Fruit fly (Drosophila melanogaster) whole organism, embryonic: ENCODE results near the gene CG9961.
A peak's percentile ranks its signal among the peaks of the same experiment; 100 is the strongest.

Source experiments
- CG10321 ChIP-seq: fragments of 200-800 bp; sonication (Bioruptor generic); IDR thresholded peaks from 2 replicates; pipeline ENCODE4 v1.3.6; 2022; ENCODE audit warnings: missing biosample characterization, missing genetic modification characterization
- CG10543 ChIP-seq: fragments of 200-800 bp; sonication (Bioruptor generic); optimal IDR thresholded peaks from 3 replicates; lab custom pipeline; 2017; ENCODE audit warnings: missing biosample characterization, mild to moderate bottlenecking, missing genetic modification characterization, moderate library complexity
- CG10565 ChIP-seq: fragments of 200-800 bp; sonication (Bioruptor generic); optimal IDR thresholded peaks from 3 replicates; lab custom pipeline; 2016; ENCODE audit warnings: missing biosample characterization, mild to moderate bottlenecking, missing genetic modification characterization
- CG12236 ChIP-seq: fragments of 200-800 bp; sonication (Bioruptor generic); optimal IDR thresholded peaks from 2 replicates; lab custom pipeline; 2016; ENCODE audit warnings: missing biosample characterization, missing genetic modification characterization
- CG12299 ChIP-seq: fragments of 200-800 bp; sonication (Bioruptor generic); optimal IDR thresholded peaks from 2 replicates; lab custom pipeline; 2018; ENCODE audit warnings: missing biosample characterization, mild to moderate bottlenecking, missing genetic modification characterization
- CG13296 ChIP-seq: fragments of 200-800 bp; sonication (Bioruptor generic); optimal IDR thresholded peaks from 3 replicates; lab custom pipeline; 2018; ENCODE audit warnings: missing biosample characterization, mild to moderate bottlenecking, missing genetic modification characterization
- CG13424 ChIP-seq: fragments of 200-800 bp; sonication (Bioruptor generic); optimal IDR thresholded peaks from 2 replicates; lab custom pipeline; 2019; ENCODE audit warnings: missing biosample characterization, mild to moderate bottlenecking, missing genetic modification characterization, moderate library complexity
- CG14667 ChIP-seq: fragments of 200-800 bp; sonication (Bioruptor generic); IDR thresholded peaks from 2 replicates; pipeline ENCODE4 v1.3.6; 2022; ENCODE audit warnings: missing biosample characterization, missing genetic modification characterization
- CG15073 ChIP-seq: fragments of 200-800 bp; sonication (Bioruptor generic); optimal IDR thresholded peaks from 2 replicates; lab custom pipeline; 2016; ENCODE audit warnings: missing biosample characterization, missing genetic modification characterization
- CG1529 ChIP-seq: fragments of 200-800 bp; sonication (Bioruptor generic); optimal IDR thresholded peaks from 3 replicates; lab custom pipeline; 2018; ENCODE audit warnings: missing biosample characterization, missing genetic modification characterization
- CG15696 ChIP-seq: fragments of 200-800 bp; sonication (Bioruptor generic); optimal IDR thresholded peaks from 2 replicates; lab custom pipeline; 2019; ENCODE audit warnings: missing biosample characterization, mild to moderate bottlenecking, missing genetic modification characterization, moderate library complexity
- CG30403 ChIP-seq: fragments of 200-800 bp; sonication (Bioruptor generic); optimal IDR thresholded peaks from 3 replicates; lab custom pipeline; 2016; ENCODE audit warnings: missing biosample characterization, missing genetic modification characterization
- CG3163 ChIP-seq: fragments of 200-800 bp; sonication (Bioruptor generic); optimal IDR thresholded peaks from 3 replicates; lab custom pipeline; 2016; ENCODE audit warnings: missing biosample characterization, missing genetic modification characterization
- CG32772 ChIP-seq: fragments of 200-800 bp; sonication (Bioruptor generic); IDR thresholded peaks from 2 replicates; pipeline ENCODE4 v1.3.6; 2022; ENCODE audit warnings: missing biosample characterization, missing genetic modification characterization
- CG3995 ChIP-seq: fragments of 200-800 bp; sonication (Bioruptor generic); optimal IDR thresholded peaks from 3 replicates; lab custom pipeline; 2016; ENCODE audit warnings: missing biosample characterization, missing genetic modification characterization
- CG8944 ChIP-seq: fragments of 200-800 bp; sonication (Bioruptor generic); optimal IDR thresholded peaks from 3 replicates; lab custom pipeline; 2016; ENCODE audit warnings: missing biosample characterization, missing genetic modification characterization
- CG9817 ChIP-seq: fragments of 200-800 bp; sonication (Bioruptor generic); optimal IDR thresholded peaks from 2 replicates; lab custom pipeline; 2018; ENCODE audit warnings: missing biosample characterization, mild to moderate bottlenecking, missing genetic modification characterization, moderate library complexity
- CG9932 ChIP-seq: fragments of 200-800 bp; sonication (Bioruptor generic); IDR thresholded peaks from 2 replicates; pipeline ENCODE4 v1.3.6; 2022; ENCODE audit warnings: missing biosample characterization, missing genetic modification characterization
- Dip2 ChIP-seq: fragments of 200-800 bp; sonication (Bioruptor generic); IDR thresholded peaks from 2 replicates; pipeline ENCODE4 v1.3.6; 2022; ENCODE audit warnings: missing biosample characterization, missing genetic modification characterization
- Ets97D ChIP-seq: fragments of 200-800 bp; sonication (Bioruptor generic); optimal IDR thresholded peaks from 3 replicates; lab custom pipeline; 2016; ENCODE audit warnings: missing biosample characterization, missing genetic modification characterization
- Hmr ChIP-seq: fragments of 200-800 bp; sonication (Bioruptor generic); optimal IDR thresholded peaks from 3 replicates; lab custom pipeline; 2017; ENCODE audit warnings: mild to moderate bottlenecking, missing biosample characterization, missing genetic modification reagents, missing genetic modification characterization
- Hr51 ChIP-seq, 2 experiments: fragments of 200-800 bp; sonication (Bioruptor generic); optimal IDR thresholded peaks; 2 replicates in 1 of 2; 3 replicates in 1 of 2; lab custom pipeline; 2016 to 2018; ENCODE audit warnings: missing biosample characterization in 2 of 2, missing genetic modification characterization in 2 of 2, mild to moderate bottlenecking in 1 of 2, moderate library complexity in 1 of 2
- Lim3 ChIP-seq: fragments of 200-800 bp; sonication (Bioruptor generic); IDR thresholded peaks from 2 replicates; pipeline ENCODE4 v1.3.6; 2022; ENCODE audit warnings: missing biosample characterization, missing genetic modification characterization
- Oaz ChIP-seq: fragments of 200-800 bp; sonication (Bioruptor generic); IDR thresholded peaks from 2 replicates; pipeline ENCODE4 v1.3.6; 2022; ENCODE audit warnings: missing biosample characterization, missing genetic modification characterization
- Ravus ChIP-seq: fragments of 200-800 bp; sonication (Bioruptor generic); IDR thresholded peaks from 2 replicates; pipeline ENCODE4 v1.3.6; 2022; ENCODE audit warnings: missing biosample characterization, missing genetic modification characterization
- Spps ChIP-seq: fragments of 200-800 bp; sonication (Bioruptor generic); optimal IDR thresholded peaks from 2 replicates; lab custom pipeline; 2018; ENCODE audit warnings: missing biosample characterization, mild to moderate bottlenecking, missing genetic modification characterization
- Sry-β ChIP-seq: fragments of 200-800 bp; sonication (Bioruptor generic); optimal IDR thresholded peaks from 2 replicates; lab custom pipeline; 2018; ENCODE audit warnings: missing biosample characterization, mild to moderate bottlenecking, missing genetic modification characterization, moderate library complexity
- ac ChIP-seq: fragments of 200-800 bp; sonication (Bioruptor generic); optimal IDR thresholded peaks from 3 replicates; lab custom pipeline; 2017; ENCODE audit warnings: missing biosample characterization, mild to moderate bottlenecking, missing genetic modification characterization
- ara ChIP-seq: fragments of 200-800 bp; sonication (Bioruptor generic); IDR thresholded peaks from 2 replicates; pipeline ENCODE4 v1.3.6; 2022; ENCODE audit warnings: missing biosample characterization, missing genetic modification characterization
- ato ChIP-seq: fragments of 200-800 bp; sonication (Bioruptor generic); IDR thresholded peaks from 2 replicates; pipeline ENCODE4 v1.3.6; 2022; ENCODE audit warnings: missing biosample characterization, missing genetic modification characterization; ENCODE audit not compliant: partially characterized antibody
- bbx ChIP-seq: fragments of 200-800 bp; sonication (Bioruptor generic); IDR thresholded peaks from 2 replicates; pipeline ENCODE4 v1.3.6; 2022; ENCODE audit warnings: missing biosample characterization, missing genetic modification characterization; ENCODE audit not compliant: partially characterized antibody
- bcd ChIP-seq: fragments of 200-800 bp; sonication (Bioruptor generic); optimal IDR thresholded peaks from 2 replicates; lab custom pipeline; 2017; ENCODE audit warnings: missing biosample characterization, mild to moderate bottlenecking, missing genetic modification characterization
- bigmax ChIP-seq: fragments of 200-800 bp; sonication (Bioruptor generic); optimal IDR thresholded peaks from 2 replicates; lab custom pipeline; 2018; ENCODE audit warnings: missing biosample characterization, mild to moderate bottlenecking, missing genetic modification characterization
- cato ChIP-seq: fragments of 200-800 bp; sonication (Bioruptor generic); optimal IDR thresholded peaks from 2 replicates; lab custom pipeline; 2016; ENCODE audit warnings: missing biosample characterization, missing genetic modification characterization, borderline replicate concordance
- crol ChIP-seq: fragments of 200-800 bp; sonication (Bioruptor generic); IDR thresholded peaks from 2 replicates; pipeline ENCODE4 v1.3.6; 2022; ENCODE audit warnings: missing biosample characterization, missing genetic modification characterization
- dpn ChIP-seq, 2 experiments: fragments of 200-800 bp; sonication (Bioruptor generic); optimal IDR thresholded peaks; 3 replicates each; lab custom pipeline; 2016; ENCODE audit warnings: missing biosample characterization in 2 of 2, missing genetic modification characterization in 2 of 2
- fd102C ChIP-seq: fragments of 200-800 bp; sonication (Bioruptor generic); optimal IDR thresholded peaks from 2 replicates; lab custom pipeline; 2018; ENCODE audit warnings: missing biosample characterization, mild to moderate bottlenecking, missing genetic modification characterization, moderate library complexity
- fru ChIP-seq: fragments of >200 bp; optimal IDR thresholded peaks from 2 replicates; lab custom pipeline; 2017
- gce ChIP-seq: fragments of 200-800 bp; sonication (Bioruptor generic); IDR thresholded peaks from 3 replicates; pipeline ENCODE4 v1.3.6; 2022; ENCODE audit warnings: missing biosample characterization, missing genetic modification characterization
- gsb ChIP-seq: fragments of 200-800 bp; sonication (Bioruptor generic); IDR thresholded peaks from 2 replicates; pipeline ENCODE4 v1.3.6; 2022; ENCODE audit warnings: missing biosample characterization, missing genetic modification characterization
- ind ChIP-seq: fragments of 200-800 bp; sonication (Bioruptor generic); optimal IDR thresholded peaks from 3 replicates; lab custom pipeline; 2016; ENCODE audit warnings: missing biosample characterization, missing genetic modification characterization
- pho ChIP-seq: fragments of 200-800 bp; sonication (Bioruptor generic); optimal IDR thresholded peaks from 2 replicates; lab custom pipeline; 2016; ENCODE audit warnings: missing biosample characterization, missing genetic modification characterization
- run ChIP-seq: fragments of 200-800 bp; sonication (Bioruptor generic); optimal IDR thresholded peaks from 3 replicates; lab custom pipeline; 2018; ENCODE audit warnings: missing biosample characterization, mild to moderate bottlenecking, missing genetic modification characterization
- sd ChIP-seq: fragments of 200-800 bp; sonication (Bioruptor generic); optimal IDR thresholded peaks from 3 replicates; lab custom pipeline; 2018; ENCODE audit warnings: missing biosample characterization, mild to moderate bottlenecking, missing genetic modification characterization, moderate library complexity
- shn ChIP-seq: fragments of 200-800 bp; sonication (Bioruptor generic); optimal IDR thresholded peaks from 3 replicates; lab custom pipeline; 2016; ENCODE audit warnings: missing biosample characterization, missing genetic modification characterization
- sisA ChIP-seq: fragments of 200-800 bp; sonication (Bioruptor generic); IDR thresholded peaks from 2 replicates; pipeline ENCODE4 v1.3.6; 2022; ENCODE audit warnings: missing biosample characterization, missing genetic modification characterization
- slp2 ChIP-seq: fragments of 200-800 bp; sonication (Bioruptor generic); optimal IDR thresholded peaks from 2 replicates; lab custom pipeline; 2016; ENCODE audit warnings: missing biosample characterization, missing genetic modification characterization
- sug ChIP-seq: fragments of 200-800 bp; optimal IDR thresholded peaks from 2 replicates; lab custom pipeline; 2019; ENCODE audit warnings: missing biosample characterization, mild to moderate bottlenecking, missing genetic modification characterization, moderate library complexity
- vfl ChIP-seq: fragments of 200-800 bp; sonication (Bioruptor generic); optimal IDR thresholded peaks from 2 replicates; lab custom pipeline; 2016; ENCODE audit warnings: missing biosample characterization, missing genetic modification characterization
- yki ChIP-seq: fragments of >200 bp; optimal IDR thresholded peaks from 3 replicates; lab custom pipeline; 2018
- zen2 ChIP-seq: fragments of 200-800 bp; sonication (Bioruptor generic); IDR thresholded peaks from 3 replicates; pipeline ENCODE4 v1.3.6; 2022; ENCODE audit warnings: missing biosample characterization, missing genetic modification characterization; ENCODE audit not compliant: partially characterized antibody

CG9961 gene

DNA sequence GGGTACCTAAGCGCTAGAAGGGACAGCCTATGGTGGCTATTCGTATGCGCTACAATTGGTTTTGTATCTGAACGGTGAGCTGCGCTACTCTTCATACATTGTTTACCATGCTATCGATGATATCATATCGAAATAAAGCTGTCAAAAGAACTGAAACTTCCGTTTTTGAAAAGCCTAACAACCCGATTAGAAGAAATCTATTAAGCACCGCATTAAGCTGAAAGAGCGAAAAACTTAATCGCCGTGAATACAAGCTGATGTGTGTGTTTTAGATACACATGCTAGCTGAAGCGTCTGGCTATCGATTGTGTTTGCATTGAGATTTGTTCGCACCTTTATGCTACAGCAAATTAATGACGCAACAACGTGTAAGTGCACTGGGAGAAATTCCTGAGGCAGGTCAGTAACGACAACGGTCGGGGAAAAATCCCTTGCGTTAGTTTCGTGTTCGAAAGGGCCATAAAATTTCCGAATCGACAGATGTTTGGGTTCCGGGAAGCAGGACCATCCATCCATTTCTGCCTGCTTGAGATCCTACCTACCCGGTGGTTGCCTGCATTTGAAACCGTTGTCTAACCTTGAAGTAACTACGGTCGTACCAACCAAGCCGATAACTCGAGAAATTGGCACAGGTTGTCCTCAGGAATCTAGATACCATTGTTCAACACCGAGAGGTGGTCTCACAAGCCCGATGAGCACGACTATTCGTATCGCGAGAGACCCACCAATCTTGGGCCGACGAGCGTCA is 5.8 kb upstream of the CG9961 start (continued):
- peak; percentile 73 for TF ChIP-seq CG13424 (tag; lab: Kevin White, UChicago)
- TF ChIP-seq CG1529 = peak; percentile 57
- TF ChIP-seq CG10321 (GFP tag; lab: Robert Waterston, UW) = no peak
- peak; percentile 86 for TF ChIP-seq CG13296 (GFP tag; lab: Kevin White, UChicago)
- peak; percentile 65 for TF ChIP-seq sug (tag; lab: Kevin White, UChicago)
- no peak for TF ChIP-seq Sry-β (GFP tag; lab: Kevin White, UChicago)
- TF ChIP-seq Spps = peak; percentile 45
- TF ChIP-seq crol (GFP tag; lab: Robert Waterston, UW) = no peak
- no peak for TF ChIP-seq gsb (GFP tag; lab: Robert Waterston, UW)
- peak; percentile 79 for TF ChIP-seq slp2 (GFP tag; lab: Kevin White, UChicago)
- peak; percentile 85 for TF ChIP-seq bcd (GFP tag; lab: Kevin White, UChicago)
- peak; percentile 72 for TF ChIP-seq shn
- peak; percentile 71 to 86 for TF ChIP-seq Hr51 (GFP tag; optimal IDR thresholded peaks at IDR 0.05; lab: Kevin White, UChicago)
- no peak for TF ChIP-seq ara (GFP tag; lab: Robert Waterston, UW)
- TF ChIP-seq CG9932 (GFP tag; lab: Robert Waterston, UW) = no peak
- no peak for TF ChIP-seq fru
- peak; percentile 55 for TF ChIP-seq CG3163 (GFP tag; lab: Kevin White, UChicago)
- TF ChIP-seq ato (GFP tag; lab: Robert Waterston, UW) = no peak
- peak; percentile 84 for TF ChIP-seq CG10543 (GFP tag; lab: Kevin White, UChicago)
- no peak for TF ChIP-seq gce (GFP tag; lab: Robert Waterston, UW)
- peak; percentile 55 for TF ChIP-seq bigmax (GFP tag; lab: Kevin White, UChicago)
- peak; percentile 80 for TF ChIP-seq Hmr (GFP tag; lab: Kevin White, UChicago)
- peak; percentile 81 for TF ChIP-seq CG8944 (GFP tag; lab: Kevin White, UChicago)
- peak; percentile 57 for TF ChIP-seq vfl (GFP tag; lab: Kevin White, UChicago)
- no peak for TF ChIP-seq Ravus (GFP tag; lab: Robert Waterston, UW)
- peak; percentile 34 for TF ChIP-seq CG9817
- peak; percentile 63 for TF ChIP-seq pho
- no peak for TF ChIP-seq yki (lab: Kevin White, UChicago)
- TF ChIP-seq run (tag; lab: Kevin White, UChicago) = no peak
- TF ChIP-seq CG15696 (tag; lab: Kevin White, UChicago) = peak; percentile 51
- no peak for TF ChIP-seq zen2 (GFP tag; lab: Robert Waterston, UW)
- no peak for TF ChIP-seq CG10565 (GFP tag; lab: Kevin White, UChicago)
- TF ChIP-seq CG30403 (GFP tag; lab: Kevin White, UChicago) = peak; percentile 78
- TF ChIP-seq cato (GFP tag; lab: Kevin White, UChicago) = no peak
- peak; percentile 85 to 87 for TF ChIP-seq dpn (GFP tag; optimal IDR thresholded peaks at IDR 0.05; lab: Kevin White, UChicago)
- TF ChIP-seq CG15073 = no peak
- peak; percentile 59 for TF ChIP-seq CG3995 (GFP tag; lab: Kevin White, UChicago)
- peak; percentile 60 for TF ChIP-seq CG12236 (GFP tag; lab: Kevin White, UChicago)
- TF ChIP-seq Oaz (GFP tag; lab: Robert Waterston, UW) = no peak
- no peak for TF ChIP-seq bbx (GFP tag; lab: Robert Waterston, UW)
- TF ChIP-seq fd102C (GFP tag; lab: Kevin White, UChicago) = no peak
- peak; percentile 89 for TF ChIP-seq ind (GFP tag; lab: Kevin White, UChicago)
- TF ChIP-seq CG12299 (tag; lab: Kevin White, UChicago) = no peak
- TF ChIP-seq Ets97D = peak; percentile 53
- no peak for TF ChIP-seq Lim3 (GFP tag; lab: Robert Waterston, UW)
- TF ChIP-seq CG14667 (GFP tag; lab: Robert Waterston, UW) = no peak
- TF ChIP-seq Dip2 (GFP tag; lab: Robert Waterston, UW) = no peak
- peak; percentile 31 for TF ChIP-seq ac (GFP tag; lab: Kevin White, UChicago)
- TF ChIP-seq sd (tag; lab: Kevin White, UChicago) = peak; percentile 51
- TF ChIP-seq CG32772 (GFP tag; lab: Robert Waterston, UW) = no peak
- no peak for TF ChIP-seq sisA (GFP tag; lab: Robert Waterston, UW)
